Fruit fly (Drosophila melanogaster): ENCODE data around the gene CG7872.
A peak's percentile ranks its signal among the peaks of the same experiment; 100 is the strongest.

Gene CG7872

dm6 chrX:15591721-15592491 lies 13.9 kb downstream of the CG7872 start (continued):
- TF ChIP-seq CG18262 (tag; optimal IDR thresholded peaks at IDR 0.05) (peak; percentile 16), CG18619 (GFP tag; optimal IDR thresholded peaks at IDR 0.05) (peak; percentile 20), CG6854 (GFP tag; optimal IDR thresholded peaks at IDR 0.05) (no peak), pros (GFP tag; optimal IDR thresholded peaks at IDR 0.05) (no peak), Dip3 (GFP tag; optimal IDR thresholded peaks at IDR 0.05) (peak; percentile 4), CG4820 (GFP tag; optimal IDR thresholded peaks at IDR 0.05) (peak; percentile 19), CG13775 (GFP tag; optimal IDR thresholded peaks at IDR 0.05) (peak; percentile 36), Xrp1 (GFP tag; IDR thresholded peaks at IDR 0.05) (0 out of 2 replicates have a peak, but pooled peaks have one; percentile 34), CG33213 (GFP tag; optimal IDR thresholded peaks at IDR 0.05) (peak; percentile 50), az2 (GFP tag; optimal IDR thresholded peaks at IDR 0.05) (peak; percentile 51), Hr51 (GFP tag; optimal IDR thresholded peaks at IDR 0.05) (peak; percentile 7 to 63), CG12659 (GFP tag; optimal IDR thresholded peaks at IDR 0.05) (peak; percentile 20), Adf1 (GFP tag; IDR thresholded peaks at IDR 0.05) (0 out of 2 replicates have a peak, but pooled peaks have one; percentile 15), CG1024 (GFP tag; IDR thresholded peaks at IDR 0.05) (0 out of 2 replicates have a peak, but pooled peaks have one; percentile 18), eyg (GFP tag; optimal IDR thresholded peaks at IDR 0.05) (peak; percentile 6), p53 (GFP tag; optimal IDR thresholded peaks at IDR 0.05) (no peak), pnt (GFP tag; optimal IDR thresholded peaks at IDR 0.05) (peak; percentile 31), Ssrp (tag; optimal IDR thresholded peaks at IDR 0.05) (peak; percentile 16), mam (GFP tag; optimal IDR thresholded peaks at IDR 0.05) (peak; percentile 1), H15 (GFP tag; IDR thresholded peaks at IDR 0.05) (0 out of 3 replicates have a peak, but pooled peaks have one; percentile 8), cwo (GFP tag; optimal IDR thresholded peaks at IDR 0.05) (peak; percentile 7), tup (GFP tag; optimal IDR thresholded peaks at IDR 0.05) (no peak), tgo (GFP tag; IDR thresholded peaks at IDR 0.05) (0 out of 3 replicates have a peak, but pooled peaks have one; percentile 37), ttk (GFP tag; IDR thresholded peaks at IDR 0.05) (0 out of 2 replicates have a peak, but pooled peaks have one; percentile 11), CG6254 (GFP tag; optimal IDR thresholded peaks at IDR 0.05) (peak; percentile 16), Bgb (GFP tag; IDR thresholded peaks at IDR 0.05; ENCODE audit: partially characterized antibody) (no peak), CG9932 (GFP tag; IDR thresholded peaks at IDR 0.05) (no peak; the same call in 1 of the 2 replicates), CG32772 (GFP tag; IDR thresholded peaks at IDR 0.05) (peak; percentile 41; the same call in 1 of the 2 replicates), lilli (GFP tag; optimal IDR thresholded peaks at IDR 0.05) (peak; percentile 36), slp2 (GFP tag; optimal IDR thresholded peaks at IDR 0.05) (no peak), CG31441 (GFP tag; IDR thresholded peaks at IDR 0.05) (peak; percentile 53), sr (GFP tag; IDR thresholded peaks at IDR 0.05) (no peak), Camta (GFP tag; optimal IDR thresholded peaks at IDR 0.05) (peak; percentile 14), CG8290 (GFP tag; optimal IDR thresholded peaks at IDR 0.05) (no peak), CG8290 (tag; optimal IDR thresholded peaks at IDR 0.05) (no peak), Fer3 (tag; optimal IDR thresholded peaks at IDR 0.05) (peak; percentile 29), CG3163 (GFP tag; optimal IDR thresholded peaks at IDR 0.05) (no peak), CG1603 (tag; optimal IDR thresholded peaks at IDR 0.05) (peak; percentile 33), CG5180 (GFP tag; optimal IDR thresholded peaks at IDR 0.05) (peak; percentile 21), chn (GFP tag; optimal IDR thresholded peaks at IDR 0.05) (peak; percentile 16), dysf (GFP tag; IDR thresholded peaks at IDR 0.05) (peak; percentile 68), CoRest (tag; optimal IDR thresholded peaks at IDR 0.05) (peak; percentile 41), Atf6 (GFP tag; IDR thresholded peaks at IDR 0.05) (peak; percentile 63), CG4424 (GFP tag; optimal IDR thresholded peaks at IDR 0.05) (peak; percentile 2), E2f1 (GFP tag; IDR thresholded peaks at IDR 0.05) (no peak), hb (GFP tag; IDR thresholded peaks at IDR 0.05; ENCODE audit: partially characterized antibody) (no peak), CG14710 (tag; optimal IDR thresholded peaks at IDR 0.05) (peak; percentile 33), ac (GFP tag; optimal IDR thresholded peaks at IDR 0.05) (no peak), CG7556 (GFP tag; optimal IDR thresholded peaks at IDR 0.05) (peak; percentile 31)

Measured in whole organism, embryonic.